Fruit fly (Drosophila melanogaster) whole organism, embryonic: ENCODE measurements around the gene CG10208.

ENCODE experiments used
- Ada2b ChIP-seq: fragments of 200-800 bp; sonication (Bioruptor generic); IDR thresholded peaks from 2 replicates; pipeline ENCODE4 v1.3.6; 2022; ENCODE audit warnings: missing biosample characterization, missing genetic modification characterization
- CG10274 ChIP-seq: fragments of 200-800 bp; sonication (Bioruptor generic); optimal IDR thresholded peaks from 3 replicates; lab custom pipeline; 2017; ENCODE audit warnings: missing biosample characterization, mild to moderate bottlenecking, missing genetic modification characterization
- CG10979 ChIP-seq: fragments of 200-800 bp; sonication (Bioruptor generic); optimal IDR thresholded peaks from 2 replicates; lab custom pipeline; 2018; ENCODE audit warnings: missing biosample characterization, mild to moderate bottlenecking, missing genetic modification characterization, moderate library complexity
- CG11085 ChIP-seq: fragments of 200-800 bp; sonication (Bioruptor generic); IDR thresholded peaks from 2 replicates; pipeline ENCODE4 v1.3.6; 2022; ENCODE audit warnings: missing biosample characterization, missing genetic modification characterization
- CG11247 ChIP-seq: fragments of 200-800 bp; sonication (Bioruptor generic); IDR thresholded peaks from 2 replicates; pipeline ENCODE4 v1.3.6; 2022; ENCODE audit warnings: missing biosample characterization, missing genetic modification characterization
- CG11398 ChIP-seq: fragments of 200-800 bp; sonication (Bioruptor generic); optimal IDR thresholded peaks from 2 replicates; lab custom pipeline; 2016; ENCODE audit warnings: missing biosample characterization, missing genetic modification characterization
- CG11695 ChIP-seq: fragments of 200-800 bp; sonication (Bioruptor generic); IDR thresholded peaks from 3 replicates; pipeline ENCODE4 v1.3.6; 2022; ENCODE audit warnings: missing biosample characterization, missing genetic modification characterization
- CG12219 ChIP-seq: fragments of 200-800 bp; sonication (Bioruptor generic); optimal IDR thresholded peaks from 3 replicates; lab custom pipeline; 2018; ENCODE audit warnings: missing biosample characterization, mild to moderate bottlenecking, missing genetic modification characterization
- CG15269 ChIP-seq: fragments of 200-800 bp; sonication (Bioruptor generic); optimal IDR thresholded peaks from 2 replicates; lab custom pipeline; 2018; ENCODE audit warnings: missing biosample characterization, mild to moderate bottlenecking, missing genetic modification characterization, moderate library complexity
- CG17359 ChIP-seq: fragments of 200-800 bp; sonication (Bioruptor generic); optimal IDR thresholded peaks from 3 replicates; lab custom pipeline; 2018; ENCODE audit warnings: missing biosample characterization, mild to moderate bottlenecking, missing genetic modification characterization, moderate library complexity
- CG17361 ChIP-seq: fragments of 200-800 bp; sonication (Bioruptor generic); IDR thresholded peaks from 3 replicates; pipeline ENCODE4 v1.3.6; 2022; ENCODE audit warnings: missing biosample characterization, missing genetic modification characterization
- CG31224 ChIP-seq: fragments of 200-800 bp; sonication (Bioruptor generic); IDR thresholded peaks from 2 replicates; pipeline ENCODE4 v1.3.6; 2022; ENCODE audit warnings: missing biosample characterization, missing genetic modification characterization
- CG3838 ChIP-seq: fragments of 200-800 bp; sonication (Bioruptor generic); optimal IDR thresholded peaks from 3 replicates; lab custom pipeline; 2016; ENCODE audit warnings: missing biosample characterization, missing genetic modification characterization
- CG42726 ChIP-seq: fragments of 200-800 bp; sonication (Bioruptor generic); IDR thresholded peaks from 2 replicates; pipeline ENCODE4 v1.3.6; 2022; ENCODE audit warnings: missing biosample characterization, missing genetic modification characterization; ENCODE audit not compliant: partially characterized antibody
- CG4707 ChIP-seq: fragments of 200-800 bp; sonication (Bioruptor generic); optimal IDR thresholded peaks from 2 replicates; lab custom pipeline; 2018; ENCODE audit warnings: missing biosample characterization, mild to moderate bottlenecking, missing genetic modification characterization, moderate library complexity
- CG6272 ChIP-seq: fragments of 200-800 bp; sonication (Bioruptor generic); IDR thresholded peaks from 2 replicates; pipeline ENCODE4 v1.3.6; 2022; ENCODE audit warnings: missing biosample characterization, missing genetic modification characterization
- CG6654 ChIP-seq: fragments of 200-800 bp; sonication (Bioruptor generic); optimal IDR thresholded peaks from 2 replicates; lab custom pipeline; 2017; ENCODE audit warnings: missing biosample characterization, mild to moderate bottlenecking, missing genetic modification characterization
- CG8944 ChIP-seq: fragments of 200-800 bp; sonication (Bioruptor generic); optimal IDR thresholded peaks from 3 replicates; lab custom pipeline; 2016; ENCODE audit warnings: missing biosample characterization, missing genetic modification characterization
- Dip2 ChIP-seq: fragments of 200-800 bp; sonication (Bioruptor generic); IDR thresholded peaks from 2 replicates; pipeline ENCODE4 v1.3.6; 2022; ENCODE audit warnings: missing biosample characterization, missing genetic modification characterization
- Doc3 ChIP-seq: fragments of 200-800 bp; sonication (Bioruptor generic); IDR thresholded peaks from 3 replicates; pipeline ENCODE4 v1.3.6; 2022; ENCODE audit warnings: missing biosample characterization, missing genetic modification characterization; ENCODE audit not compliant: partially characterized antibody
- GATAe ChIP-seq: fragments of 200-800 bp; sonication (Bioruptor generic); conservative IDR thresholded peaks from 2 replicates; pipeline ENCODE4 v1.3.6; 2022; ENCODE audit warnings: missing biosample characterization, missing genetic modification characterization
- HmgD ChIP-seq: fragments of 200-800 bp; sonication (Bioruptor generic); optimal IDR thresholded peaks from 3 replicates; lab custom pipeline; 2016; ENCODE audit warnings: missing biosample characterization, missing genetic modification characterization
- Hmr ChIP-seq: fragments of 200-800 bp; sonication (Bioruptor generic); optimal IDR thresholded peaks from 3 replicates; lab custom pipeline; 2017; ENCODE audit warnings: mild to moderate bottlenecking, missing biosample characterization, missing genetic modification reagents, missing genetic modification characterization
- MESR4 ChIP-seq: fragments of 200-800 bp; sonication (Bioruptor generic); optimal IDR thresholded peaks from 2 replicates; lab custom pipeline; 2018; ENCODE audit warnings: missing biosample characterization, mild to moderate bottlenecking, missing genetic modification characterization, moderate library complexity
- Mrtf ChIP-seq: fragments of 200-800 bp; sonication (Bioruptor generic); IDR thresholded peaks from 3 replicates; pipeline ENCODE4 v1.3.6; 2022; ENCODE audit warnings: missing biosample characterization, missing genetic modification characterization
- Myb ChIP-seq: fragments of 200-800 bp; sonication (Bioruptor generic); optimal IDR thresholded peaks from 2 replicates; lab custom pipeline; 2016; ENCODE audit warnings: missing biosample characterization, missing genetic modification characterization
- Nf-YC ChIP-seq: fragments of 200-800 bp; optimal IDR thresholded peaks from 3 replicates; lab custom pipeline; 2019; ENCODE audit warnings: missing biosample characterization, mild to moderate bottlenecking, missing genetic modification characterization, moderate library complexity
- Oli ChIP-seq: fragments of 200-800 bp; sonication (Bioruptor generic); optimal IDR thresholded peaks from 2 replicates; lab custom pipeline; 2018; ENCODE audit warnings: missing biosample characterization, mild to moderate bottlenecking, missing genetic modification characterization, moderate library complexity
- Sry-δ ChIP-seq: fragments of 200-800 bp; sonication (Bioruptor generic); optimal IDR thresholded peaks from 2 replicates; lab custom pipeline; 2016; ENCODE audit warnings: missing biosample characterization, missing genetic modification characterization
- Stat92E ChIP-seq, 3 experiments: fragments of >200 bp in 2 of 3; fragments of 200-800 bp in 1 of 3; sonication (Bioruptor generic) in 1 of 3; optimal IDR thresholded peaks; 2 replicates each; lab custom pipeline; 2017 to 2019; ENCODE audit warnings: missing biosample characterization in 3 of 3, missing genetic modification characterization in 3 of 3, mild to moderate bottlenecking in 1 of 3, moderate library complexity in 1 of 3
- abd-A ChIP-seq: fragments of 200-800 bp; sonication (Bioruptor generic); optimal IDR thresholded peaks from 3 replicates; lab custom pipeline; 2019; ENCODE audit warnings: missing biosample characterization, mild to moderate bottlenecking, missing genetic modification characterization, moderate library complexity
- aop ChIP-seq: fragments of 200-800 bp; sonication (Bioruptor generic); IDR thresholded peaks from 2 replicates; pipeline ENCODE4 v1.3.6; 2022; ENCODE audit warnings: missing biosample characterization, missing genetic modification characterization
- ase ChIP-seq: fragments of 200-800 bp; sonication (Bioruptor generic); IDR thresholded peaks from 3 replicates; pipeline ENCODE4 v1.3.6; 2022; ENCODE audit warnings: missing biosample characterization, missing genetic modification characterization
- bcd ChIP-seq: fragments of 200-800 bp; sonication (Bioruptor generic); optimal IDR thresholded peaks from 2 replicates; lab custom pipeline; 2017; ENCODE audit warnings: missing biosample characterization, mild to moderate bottlenecking, missing genetic modification characterization
- danr ChIP-seq: fragments of 200-800 bp; sonication (Bioruptor generic); IDR thresholded peaks from 2 replicates; pipeline ENCODE4 v1.3.6; 2022; ENCODE audit warnings: missing biosample characterization, missing genetic modification characterization
- gsb-n ChIP-seq: fragments of 200-800 bp; sonication (Bioruptor generic); optimal IDR thresholded peaks from 3 replicates; lab custom pipeline; 2018; ENCODE audit warnings: missing biosample characterization, mild to moderate bottlenecking, missing genetic modification characterization
- h ChIP-seq: fragments of >200 bp; optimal IDR thresholded peaks from 2 replicates; lab custom pipeline; 2017
- hkb ChIP-seq, 2 experiments: fragments of 200-800 bp in 1 of 2; fragments of >200 bp in 1 of 2; sonication (Bioruptor generic) in 1 of 2; IDR thresholded peaks in 1 of 2; optimal IDR thresholded peaks in 1 of 2; 2 replicates each; pipeline versions ENCODE4 v1.3.6 to Lab custom; 2017 to 2022; ENCODE audit warnings: missing biosample characterization in 1 of 2, missing genetic modification characterization in 1 of 2
- inv ChIP-seq: fragments of 200-800 bp; sonication (Bioruptor generic); IDR thresholded peaks from 2 replicates; pipeline ENCODE4 v1.3.6; 2022; ENCODE audit warnings: missing biosample characterization, missing genetic modification characterization; ENCODE audit not compliant: partially characterized antibody
- nau ChIP-seq: fragments of 200-800 bp; sonication (Bioruptor generic); optimal IDR thresholded peaks from 3 replicates; lab custom pipeline; 2017; ENCODE audit warnings: missing biosample characterization, mild to moderate bottlenecking, missing genetic modification characterization, missing genetic modification reagents
- p53 ChIP-seq: fragments of 200-800 bp; sonication (Bioruptor generic); optimal IDR thresholded peaks from 2 replicates; lab custom pipeline; 2016; ENCODE audit warnings: missing biosample characterization, missing genetic modification characterization
- pfk ChIP-seq: fragments of 200-800 bp; sonication (Bioruptor generic); optimal IDR thresholded peaks from 2 replicates; lab custom pipeline; 2018; ENCODE audit warnings: missing biosample characterization, mild to moderate bottlenecking, missing genetic modification characterization, moderate library complexity
- pho ChIP-seq: fragments of 200-800 bp; sonication (Bioruptor generic); optimal IDR thresholded peaks from 2 replicates; lab custom pipeline; 2016; ENCODE audit warnings: missing biosample characterization, missing genetic modification characterization
- repo ChIP-seq: fragments of 200-800 bp; sonication (Bioruptor generic); optimal IDR thresholded peaks from 2 replicates; lab custom pipeline; 2016; ENCODE audit warnings: missing biosample characterization, missing genetic modification characterization
- sim ChIP-seq: fragments of 200-800 bp; sonication (Bioruptor generic); IDR thresholded peaks from 2 replicates; pipeline ENCODE4 v1.3.6; 2022; ENCODE audit warnings: missing biosample characterization, missing genetic modification characterization
- ssp ChIP-seq: fragments of 200-800 bp; sonication (Bioruptor generic); IDR thresholded peaks from 2 replicates; pipeline ENCODE4 v1.3.6; 2022; ENCODE audit warnings: missing biosample characterization, missing genetic modification characterization
- tna ChIP-seq: fragments of 200-800 bp; sonication (Bioruptor generic); IDR thresholded peaks from 2 replicates; pipeline ENCODE4 v1.3.6; 2022; ENCODE audit warnings: missing biosample characterization, missing genetic modification characterization; ENCODE audit not compliant: partially characterized antibody
- usp ChIP-seq: fragments of >200 bp; optimal IDR thresholded peaks from 2 replicates; lab custom pipeline; 2017; ENCODE audit warnings: missing biosample characterization, missing genetic modification characterization
- zen2 ChIP-seq: fragments of 200-800 bp; sonication (Bioruptor generic); IDR thresholded peaks from 3 replicates; pipeline ENCODE4 v1.3.6; 2022; ENCODE audit warnings: missing biosample characterization, missing genetic modification characterization; ENCODE audit not compliant: partially characterized antibody
- zfh2 ChIP-seq: fragments of 200-800 bp; sonication (Bioruptor generic); optimal IDR thresholded peaks from 2 replicates; lab custom pipeline; 2016; ENCODE audit warnings: missing biosample characterization, missing genetic modification characterization

CG10208 gene

dm6 chr3R:23723381-23724034 lies 50.4 kb downstream of the CG10208 start (continued):
- TF ChIP-seq Nf-YC (tag; lab: Kevin White, UChicago) (no peak), zfh2 (GFP tag; lab: Kevin White, UChicago) (no peak), CG6272 (GFP tag; lab: Robert Waterston, UW) (no peak), zen2 (GFP tag; lab: Robert Waterston, UW) (no peak), Sry-δ (GFP tag; lab: Kevin White, UChicago) (no peak), CG6654 (GFP tag; lab: Kevin White, UChicago) (no peak), Myb (GFP tag; lab: Kevin White, UChicago) (peak; percentile 22), CG11695 (GFP tag; lab: Robert Waterston, UW) (peak; percentile 44; the same call in 1 of the 3 replicates), CG42726 (no peak), CG17359 (tag; lab: Kevin White, UChicago) (peak; percentile 84), Hmr (GFP tag; lab: Kevin White, UChicago) (peak; percentile 51), Ada2b (GFP tag; lab: Robert Waterston, UW) (peak; percentile 52), abd-A (tag; lab: Kevin White, UChicago) (no peak), HmgD (GFP tag; lab: Kevin White, UChicago) (no peak), sim (GFP tag; lab: Robert Waterston, UW) (peak; percentile 72), hkb (optimal IDR thresholded peaks at IDR 0.05; lab: Kevin White, UChicago) (no peak), hkb (GFP tag; IDR thresholded peaks at IDR 0.05; lab: Robert Waterston, UW) (peak; percentile 89), CG11398 (GFP tag; lab: Kevin White, UChicago) (peak; percentile 54), tna (GFP tag; lab: Robert Waterston, UW) (no peak), Oli (tag; lab: Kevin White, UChicago) (no peak), GATAe (GFP tag; lab: Robert Waterston, UW) (no peak), CG3838 (no peak), repo (peak; percentile 85), CG8944 (GFP tag; lab: Kevin White, UChicago) (no peak), CG15269 (peak; percentile 2), CG11247 (GFP tag; lab: Robert Waterston, UW) (no peak), ssp (GFP tag; lab: Robert Waterston, UW) (no peak), CG4707 (GFP tag; lab: Kevin White, UChicago) (peak; percentile 59), CG10274 (GFP tag; lab: Kevin White, UChicago) (no peak), nau (peak; percentile 70), pfk (peak; percentile 43), aop (GFP tag; lab: Robert Waterston, UW) (no peak), h (lab: Kevin White, UChicago) (no peak), Doc3 (GFP tag; lab: Robert Waterston, UW) (no peak), ase (GFP tag; lab: Robert Waterston, UW) (peak; percentile 50; the same call in 1 of the 3 replicates), bcd (GFP tag; lab: Kevin White, UChicago) (peak; percentile 61), CG17361 (no peak), CG12219 (GFP tag; lab: Kevin White, UChicago) (peak; percentile 14), Mrtf (GFP tag; lab: Robert Waterston, UW) (no peak), CG31224 (GFP tag; lab: Robert Waterston, UW) (0 out of 2 replicates have a peak, but pooled peaks have one; percentile 25), Stat92E (GFP tag; optimal IDR thresholded peaks at IDR 0.05; lab: Kevin White, UChicago) (peak in 1 of 3 experiments; percentile 47), usp (GFP tag; lab: Kevin White, UChicago) (no peak), MESR4 (GFP tag; lab: Kevin White, UChicago) (no peak), CG10979 (tag; lab: Kevin White, UChicago) (peak; percentile 18), inv (GFP tag; lab: Robert Waterston, UW) (no peak), gsb-n (tag; lab: Kevin White, UChicago) (peak; percentile 54), p53 (GFP tag; lab: Kevin White, UChicago) (peak; percentile 61), danr (GFP tag; lab: Robert Waterston, UW) (no peak), CG11085 (GFP tag; lab: Robert Waterston, UW) (no peak), Dip2 (GFP tag; lab: Robert Waterston, UW) (no peak), pho (GFP tag; lab: Kevin White, UChicago) (no peak)
